Worm (Caenorhabditis elegans) whole organism, mixed stage, embryonic: ENCODE data around the gene cyp-33E1.

Source experiments
- M03D4.4 ChIP-seq: sonication (generic microtip); optimal IDR thresholded peaks from 2 replicates; lab custom pipeline; 2017; ENCODE audit warnings: mild to moderate bottlenecking, missing genetic modification characterization, missing compliant biosample characterization
- bed-3 ChIP-seq: fragments of 200-800 bp; sonication (Bioruptor generic); optimal IDR thresholded peaks from 3 replicates; lab custom pipeline; 2018; ENCODE audit warnings: mild to moderate bottlenecking, missing genetic modification characterization, moderate library complexity, missing compliant biosample characterization
- blmp-1 ChIP-seq: fragments of 150-350 bp; optimal IDR thresholded peaks from 2 replicates; lab custom pipeline; 2014; ENCODE audit warnings: missing biosample characterization, missing genetic modification characterization
- ceh-39 ChIP-seq: fragments of 150-350 bp; optimal IDR thresholded peaks from 2 replicates; lab custom pipeline; 2014; ENCODE audit warnings: missing biosample characterization, missing genetic modification characterization
- ceh-43 ChIP-seq: fragments of 200-800 bp; sonication (Bioruptor generic); optimal IDR thresholded peaks from 2 replicates; lab custom pipeline; 2018; ENCODE audit warnings: mild to moderate bottlenecking, missing genetic modification characterization, moderate library complexity, missing compliant biosample characterization
- ceh-83 ChIP-seq: fragments of 200-800 bp; sonication (Bioruptor generic); optimal IDR thresholded peaks from 2 replicates; lab custom pipeline; 2018; ENCODE audit warnings: mild to moderate bottlenecking, missing genetic modification characterization, missing compliant biosample characterization
- ces-1 ChIP-seq: fragments of 150-350 bp; optimal IDR thresholded peaks from 2 replicates; lab custom pipeline; 2014; ENCODE audit warnings: missing biosample characterization, missing genetic modification reagents, missing genetic modification characterization
- cnd-1 ChIP-seq: fragments of 200-800 bp; sonication (Bioruptor generic); optimal IDR thresholded peaks from 2 replicates; lab custom pipeline; 2018; ENCODE audit warnings: mild to moderate bottlenecking, missing genetic modification characterization, missing compliant biosample characterization
- drap-1 ChIP-seq: fragments of 200-800 bp; sonication (Bioruptor generic); optimal IDR thresholded peaks from 3 replicates; lab custom pipeline; 2018; ENCODE audit warnings: mild to moderate bottlenecking, missing genetic modification characterization, missing compliant biosample characterization
- elt-1 ChIP-seq: sonication (generic microtip); optimal IDR thresholded peaks from 2 replicates; lab custom pipeline; 2017; ENCODE audit warnings: missing genetic modification characterization, mild to moderate bottlenecking, missing compliant biosample characterization, antibody characterized with exemption, moderate library complexity, borderline replicate concordance; ENCODE audit not compliant: insufficient read depth
- elt-3 ChIP-seq: fragments of 150-350 bp; optimal IDR thresholded peaks from 2 replicates; lab custom pipeline; 2014; ENCODE audit warnings: missing biosample characterization, missing genetic modification characterization
- flh-1 ChIP-seq: fragments of 200-800 bp; sonication (Bioruptor generic); optimal IDR thresholded peaks from 2 replicates; lab custom pipeline; 2018; ENCODE audit warnings: mild to moderate bottlenecking, missing genetic modification characterization, moderate library complexity, missing compliant biosample characterization
- ham-2 ChIP-seq: fragments of 200-800 bp; sonication (Bioruptor generic); optimal IDR thresholded peaks from 2 replicates; lab custom pipeline; 2018; ENCODE audit warnings: mild to moderate bottlenecking, missing genetic modification characterization, missing compliant biosample characterization
- hlh-1 ChIP-seq: fragments of 150-350 bp; optimal IDR thresholded peaks from 2 replicates; lab custom pipeline; 2014; ENCODE audit warnings: missing biosample characterization, missing genetic modification reagents, missing genetic modification characterization
- lin-13 ChIP-seq: fragments of 150-350 bp; optimal IDR thresholded peaks from 2 replicates; lab custom pipeline; 2014; ENCODE audit warnings: missing biosample characterization, missing genetic modification characterization
- lin-32 ChIP-seq: fragments of 200-800 bp; sonication (Bioruptor generic); optimal IDR thresholded peaks from 2 replicates; lab custom pipeline; 2018; ENCODE audit warnings: mild to moderate bottlenecking, missing genetic modification characterization, missing compliant biosample characterization
- lsy-2 ChIP-seq: fragments of 150-350 bp; optimal IDR thresholded peaks from 2 replicates; lab custom pipeline; 2014; ENCODE audit warnings: missing biosample characterization, missing genetic modification characterization
- mab-5 ChIP-seq: fragments of 150-350 bp; optimal IDR thresholded peaks from 2 replicates; lab custom pipeline; 2014; ENCODE audit warnings: missing biosample characterization, missing genetic modification characterization
- mep-1 ChIP-seq: fragments of 150-350 bp; optimal IDR thresholded peaks from 2 replicates; lab custom pipeline; 2017; ENCODE audit warnings: missing biosample characterization, missing genetic modification reagents, missing genetic modification characterization, inconsistent platforms
- mls-2 ChIP-seq: sonication (generic microtip); optimal IDR thresholded peaks from 2 replicates; lab custom pipeline; 2016; ENCODE audit warnings: mild to moderate bottlenecking, missing genetic modification characterization, moderate library complexity, missing compliant biosample characterization
- nhr-12 ChIP-seq: fragments of 150-350 bp; optimal IDR thresholded peaks from 2 replicates; lab custom pipeline; 2014; ENCODE audit warnings: missing biosample characterization, missing genetic modification characterization
- nhr-2 ChIP-seq: fragments of 150-350 bp; optimal IDR thresholded peaks from 2 replicates; lab custom pipeline; 2014; ENCODE audit warnings: missing biosample characterization, missing genetic modification characterization
- nhr-237 ChIP-seq: fragments of 150-350 bp; optimal IDR thresholded peaks from 2 replicates; lab custom pipeline; 2014; ENCODE audit warnings: missing biosample characterization, missing genetic modification characterization
- nhr-28 ChIP-seq: fragments of 150-350 bp; optimal IDR thresholded peaks from 2 replicates; lab custom pipeline; 2014; ENCODE audit warnings: missing biosample characterization, missing genetic modification characterization
- nhr-76 ChIP-seq: sonication (generic microtip); optimal IDR thresholded peaks from 2 replicates; lab custom pipeline; 2017; ENCODE audit warnings: missing biosample characterization, missing genetic modification characterization
- pha-4 ChIP-seq: fragments of 150-350 bp; optimal IDR thresholded peaks from 2 replicates; lab custom pipeline; 2018; ENCODE audit warnings: missing biosample characterization, missing genetic modification reagents, missing genetic modification characterization
- sem-2 ChIP-seq: fragments of 200-800 bp; sonication (Bioruptor generic); optimal IDR thresholded peaks from 2 replicates; lab custom pipeline; 2018; ENCODE audit warnings: mild to moderate bottlenecking, missing genetic modification characterization, missing compliant biosample characterization
- snpc-4 ChIP-seq: fragments of 150-350 bp; optimal IDR thresholded peaks from 2 replicates; lab custom pipeline; 2014; ENCODE audit warnings: missing biosample characterization, missing genetic modification characterization
- sptf-1 ChIP-seq: sonication (generic microtip); optimal IDR thresholded peaks from 2 replicates; lab custom pipeline; 2017; ENCODE audit warnings: mild to moderate bottlenecking, missing genetic modification characterization, moderate library complexity, missing compliant biosample characterization
- tbx-8 ChIP-seq: fragments of 200-800 bp; sonication (Bioruptor generic); optimal IDR thresholded peaks from 2 replicates; lab custom pipeline; 2018; ENCODE audit warnings: mild to moderate bottlenecking, missing genetic modification characterization, moderate library complexity, missing compliant biosample characterization
- unc-120 ChIP-seq: sonication (generic microtip); optimal IDR thresholded peaks from 2 replicates; lab custom pipeline; 2017; ENCODE audit warnings: missing genetic modification characterization, missing compliant biosample characterization; ENCODE audit not compliant: poor library complexity, severe bottlenecking
- unc-39 ChIP-seq: fragments of 150-350 bp; optimal IDR thresholded peaks from 2 replicates; lab custom pipeline; 2014; ENCODE audit warnings: missing biosample characterization, missing genetic modification characterization
- unc-62 ChIP-seq: fragments of 150-350 bp; optimal IDR thresholded peaks from 2 replicates; lab custom pipeline; 2014; ENCODE audit warnings: missing biosample characterization, missing genetic modification reagents, missing genetic modification characterization
- zip-8 ChIP-seq: fragments of 150-350 bp; optimal IDR thresholded peaks from 2 replicates; lab custom pipeline; 2014; ENCODE audit warnings: missing biosample characterization, missing genetic modification characterization
- ztf-11 ChIP-seq: fragments of 150-350 bp; optimal IDR thresholded peaks from 2 replicates; lab custom pipeline; 2014; ENCODE audit warnings: missing biosample characterization, missing genetic modification characterization

The cyp-33E1 gene

DNA sequence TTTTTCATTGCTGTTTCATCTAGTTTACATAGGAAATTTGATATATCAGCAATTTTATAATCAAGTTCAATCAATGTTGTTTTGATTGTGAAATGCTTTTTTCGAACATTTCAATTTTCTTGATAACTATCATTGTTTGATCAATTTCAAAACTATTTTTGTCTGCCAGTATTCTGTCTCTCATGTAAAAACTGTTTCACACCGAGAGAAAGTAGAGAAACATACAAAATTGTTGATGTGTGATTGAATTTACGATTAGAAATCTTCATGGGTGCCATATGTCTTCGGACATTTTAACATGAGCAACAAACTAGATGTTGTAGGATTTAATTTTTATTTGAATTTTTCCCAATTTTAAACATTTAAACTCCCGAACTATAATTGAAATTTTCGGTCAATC lies 2.3 kb upstream of the cyp-33E1 start, which contains the start of gene C49C8.2:
Gene C49C8.2 (plus strand): TSS at position 393 of the 400 bp plus-strand sequence.
- TF ChIP-seq sptf-1 (tag; lab: Kevin White, UChicago): no peak
- no peak for TF ChIP-seq M03D4.4 (tag; lab: Kevin White, UChicago)
- TF ChIP-seq blmp-1 (tag; lab: Kevin White, UChicago): no peak
- no peak for TF ChIP-seq ceh-43 (GFP tag; lab: Kevin White, UChicago)
- TF ChIP-seq mep-1 (tag; lab: Kevin White, UChicago): no peak
- no peak for TF ChIP-seq ceh-39 (tag; lab: Kevin White, UChicago)
- TF ChIP-seq, all 35 proteins: peak for 0

DNA sequence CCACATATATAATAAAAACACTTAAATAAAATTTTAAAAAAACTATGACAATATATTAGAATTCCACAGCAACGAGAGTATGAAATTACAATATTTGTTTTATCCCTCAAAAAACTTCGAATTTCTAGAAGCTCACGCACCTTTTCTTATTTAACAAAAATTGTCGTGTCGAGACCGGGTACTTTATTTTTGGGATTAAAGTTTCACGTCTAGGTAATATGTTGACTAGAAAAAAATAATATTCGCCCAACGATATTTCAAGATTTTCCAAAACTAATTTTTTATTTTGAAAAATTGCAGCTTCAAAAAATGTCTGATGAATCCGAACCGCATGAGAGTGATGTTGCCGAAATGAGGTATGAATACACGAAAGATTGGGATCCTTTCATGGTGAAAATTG lies 4.0 kb downstream of the cyp-33E1 start, which contains the start of gene C49C8.3:
Gene C49C8.3 (plus strand): TSS at position 301 of the 400 bp plus-strand sequence.
- TF ChIP-seq unc-120 (no peak), tbx-8 (no peak), unc-62 (GFP tag; lab: Kevin White, UChicago) (no peak), zip-8 (tag; lab: Kevin White, UChicago) (no peak), sptf-1 (tag; lab: Kevin White, UChicago) (no peak), cnd-1 (no peak), drap-1 (no peak), mab-5 (tag; lab: Kevin White, UChicago) (no peak), snpc-4 (no peak), bed-3 (GFP tag; lab: Kevin White, UChicago) (no peak), hlh-1 (tag; lab: Kevin White, UChicago) (no peak), elt-1 (tag; lab: Kevin White, UChicago) (no peak), ham-2 (GFP tag; lab: Kevin White, UChicago) (no peak), ceh-83 (GFP tag; lab: Kevin White, UChicago) (no peak)
- TF ChIP-seq, all 35 proteins: peak for 0

DNA sequence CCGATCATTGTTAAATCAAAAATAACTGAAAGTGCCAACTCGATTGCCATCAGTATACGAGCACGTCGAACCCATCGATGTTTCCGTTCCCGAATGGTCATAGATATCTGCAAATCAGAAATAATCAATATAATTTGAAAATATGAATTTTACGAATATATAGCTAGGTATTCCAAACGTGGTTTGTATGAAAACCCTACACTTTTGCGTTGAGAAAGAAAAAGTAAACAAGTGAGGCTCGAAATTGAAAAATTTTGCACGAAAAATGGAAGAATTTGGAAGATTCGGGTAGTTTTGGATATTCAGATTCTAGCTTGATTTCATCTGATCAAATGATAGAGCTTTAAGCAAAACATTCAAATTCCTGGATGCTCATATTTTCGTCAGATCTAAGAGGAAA lies 9.6 kb downstream of the cyp-33E1 start, which contains the start of gene F42A9.9:
Gene F42A9.9 (minus strand): TSS at position 101 of the 400 bp plus-strand sequence.
- TF ChIP-seq elt-1 (tag; lab: Kevin White, UChicago): no peak
- TF ChIP-seq bed-3 (GFP tag; lab: Kevin White, UChicago): no peak
- TF ChIP-seq ces-1 (GFP tag; lab: Kevin White, UChicago): no peak
- TF ChIP-seq pha-4: no peak
- TF ChIP-seq drap-1: no peak
- no peak for TF ChIP-seq cnd-1

DNA sequence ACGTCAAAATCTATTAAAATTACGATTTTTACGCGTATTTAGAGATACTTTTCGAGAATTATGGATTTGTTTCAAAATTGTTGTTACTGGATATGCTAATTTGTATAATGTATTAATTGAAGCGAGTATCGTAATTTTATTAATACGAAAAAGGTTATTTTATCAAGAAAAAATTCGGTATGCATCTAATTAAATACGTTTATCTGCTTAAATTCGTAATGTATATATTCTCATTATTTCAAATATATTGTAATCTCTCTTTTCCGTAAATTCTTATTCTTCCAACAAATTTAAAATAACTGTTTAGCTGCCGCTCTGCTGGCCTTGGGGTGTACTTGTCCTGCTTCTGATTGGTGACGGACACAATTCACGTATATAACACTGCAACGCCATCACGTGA lies 17.4 kb downstream of the cyp-33E1 start, which contains the start of gene dgk-4:
Gene dgk-4 (plus strand): TSS at position 301 of the 400 bp plus-strand sequence.
- TF ChIP-seq lin-13 (no peak), nhr-28 (no peak), bed-3 (GFP tag; lab: Kevin White, UChicago) (no peak), elt-3 (tag; lab: Kevin White, UChicago) (no peak), nhr-2 (tag; lab: Kevin White, UChicago) (no peak), mls-2 (no peak)

DNA sequence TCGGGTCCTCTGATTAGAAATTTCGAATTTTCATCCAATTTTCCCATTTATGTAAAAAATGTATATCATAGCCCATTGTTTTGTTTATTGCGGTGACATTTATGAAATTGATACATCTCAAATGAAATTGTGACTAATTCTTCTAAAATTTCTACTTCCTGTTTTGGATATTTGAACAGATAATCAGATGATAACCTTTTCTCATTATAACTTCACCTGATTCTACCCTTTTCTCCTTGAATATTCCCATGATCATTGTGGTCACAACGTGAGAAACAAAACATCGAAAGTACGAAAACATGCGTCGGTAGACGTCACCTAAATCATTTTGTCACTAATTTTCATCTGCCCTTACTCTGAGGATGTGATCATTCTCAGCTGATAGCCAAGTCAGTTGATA lies 18.2 kb downstream of the cyp-33E1 start:
- TF ChIP-seq tbx-8: no peak
- TF ChIP-seq unc-120: no peak
- no peak for TF ChIP-seq lsy-2
- TF ChIP-seq lin-13: no peak
- TF ChIP-seq blmp-1 (tag; lab: Kevin White, UChicago): no peak
- no peak for TF ChIP-seq ceh-39 (tag; lab: Kevin White, UChicago)

DNA sequence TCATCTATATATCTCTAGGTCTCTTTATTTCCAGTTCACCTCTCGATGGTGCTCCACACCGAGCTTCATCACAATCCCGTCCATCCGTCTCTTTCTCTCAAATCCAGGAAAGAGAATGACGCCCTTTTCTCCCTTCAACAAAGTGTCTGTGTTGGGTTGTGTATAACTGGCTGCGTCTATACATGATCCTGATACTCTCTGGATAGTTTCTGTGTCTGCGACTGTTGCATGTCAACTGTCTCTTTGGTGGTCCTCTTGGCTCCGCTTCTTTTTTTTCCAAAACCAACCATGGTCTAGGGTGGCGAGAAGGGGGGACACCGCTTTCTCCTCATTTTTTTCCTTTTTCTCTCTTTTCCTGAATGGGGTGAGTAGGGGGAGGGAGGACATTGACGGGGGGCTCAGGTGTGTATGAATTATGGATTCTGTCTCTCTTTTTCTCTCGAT lies 18.8 kb downstream of the cyp-33E1 start:
- TF ChIP-seq pha-4 (no peak), sptf-1 (tag; lab: Kevin White, UChicago) (no peak), unc-62 (GFP tag; lab: Kevin White, UChicago) (peak; percentile 67), unc-120 (peak; percentile 94), nhr-12 (tag; lab: Kevin White, UChicago) (no peak), nhr-237 (tag; lab: Kevin White, UChicago) (peak; percentile 1), mls-2 (no peak), snpc-4 (no peak), ces-1 (GFP tag; lab: Kevin White, UChicago) (peak; percentile 27), nhr-76 (tag; lab: Kevin White, UChicago) (no peak), elt-1 (tag; lab: Kevin White, UChicago) (no peak), lin-13 (no peak), lsy-2 (no peak), zip-8 (tag; lab: Kevin White, UChicago) (no peak), unc-39 (tag; lab: Kevin White, UChicago) (no peak), ztf-11 (no peak), ceh-43 (GFP tag; lab: Kevin White, UChicago) (no peak), nhr-2 (tag; lab: Kevin White, UChicago) (no peak), tbx-8 (no peak), bed-3 (GFP tag; lab: Kevin White, UChicago) (no peak), hlh-1 (tag; lab: Kevin White, UChicago) (peak; percentile 59), lin-32 (GFP tag; lab: Kevin White, UChicago) (no peak), elt-3 (tag; lab: Kevin White, UChicago) (no peak), sem-2 (no peak), ceh-83 (GFP tag; lab: Kevin White, UChicago) (no peak), drap-1 (peak; percentile 4), cnd-1 (no peak), ceh-39 (tag; lab: Kevin White, UChicago) (no peak), nhr-28 (no peak), blmp-1 (tag; lab: Kevin White, UChicago) (no peak), flh-1 (no peak), ham-2 (GFP tag; lab: Kevin White, UChicago) (no peak), mep-1 (tag; lab: Kevin White, UChicago) (no peak), mab-5 (tag; lab: Kevin White, UChicago) (no peak), M03D4.4 (tag; lab: Kevin White, UChicago) (no peak)
- TF ChIP-seq, all 35 proteins: peak for 6
